Fruit fly (Drosophila melanogaster) whole organism, prepupa: ENCODE measurements around the gene CG6912.

Source experiments
- Blimp-1 ChIP-seq: fragments of 200-800 bp; sonication (Bioruptor generic); optimal IDR thresholded peaks from 3 replicates; lab custom pipeline; 2017; ENCODE audit warnings: missing biosample characterization, missing genetic modification characterization, mild to moderate bottlenecking, moderate library complexity, missing genetic modification reagents
- CG10669 ChIP-seq: fragments of 200-800 bp; sonication (Bioruptor generic); optimal IDR thresholded peaks from 3 replicates; lab custom pipeline; 2018; ENCODE audit warnings: missing biosample characterization, mild to moderate bottlenecking, missing genetic modification characterization, moderate library complexity
- CG11294 ChIP-seq: fragments of 200-800 bp; sonication (Bioruptor generic); IDR thresholded peaks from 2 replicates; pipeline ENCODE4 v1.3.6; 2022; ENCODE audit warnings: missing biosample characterization, missing genetic modification characterization
- CG11902 ChIP-seq: fragments of 200-800 bp; sonication (Bioruptor generic); optimal IDR thresholded peaks from 3 replicates; lab custom pipeline; 2016; ENCODE audit warnings: missing biosample characterization, missing genetic modification characterization
- CG15336 ChIP-seq: fragments of 200-800 bp; sonication (Bioruptor generic); IDR thresholded peaks from 2 replicates; pipeline ENCODE4 v1.3.6; 2022; ENCODE audit warnings: missing biosample characterization, missing genetic modification characterization
- CG16779 ChIP-seq: fragments of 200-800 bp; sonication (Bioruptor generic); optimal IDR thresholded peaks from 3 replicates; lab custom pipeline; 2017; ENCODE audit warnings: missing biosample characterization, mild to moderate bottlenecking, missing genetic modification characterization
- CG3032 ChIP-seq: fragments of 200-800 bp; optimal IDR thresholded peaks from 2 replicates; lab custom pipeline; 2019; ENCODE audit warnings: missing biosample characterization, mild to moderate bottlenecking, missing genetic modification characterization, moderate library complexity
- CG32006 ChIP-seq: fragments of 200-800 bp; sonication (Bioruptor generic); optimal IDR thresholded peaks from 3 replicates; lab custom pipeline; 2017; ENCODE audit warnings: missing biosample characterization, mild to moderate bottlenecking, missing genetic modification characterization
- CG34406 ChIP-seq: fragments of 200-800 bp; sonication (Bioruptor generic); optimal IDR thresholded peaks from 3 replicates; lab custom pipeline; 2016; ENCODE audit warnings: missing biosample characterization, missing genetic modification characterization
- CG3919 ChIP-seq: fragments of 200-800 bp; sonication (Bioruptor generic); optimal IDR thresholded peaks from 3 replicates; lab custom pipeline; 2016; ENCODE audit warnings: missing biosample characterization, missing genetic modification characterization
- CG6163 ChIP-seq: fragments of 200-800 bp; sonication (Bioruptor generic); IDR thresholded peaks from 3 replicates; pipeline ENCODE4 v1.3.6; 2022; ENCODE audit warnings: missing biosample characterization, missing genetic modification characterization
- CG6792 ChIP-seq: fragments of 200-800 bp; sonication (Bioruptor generic); optimal IDR thresholded peaks from 3 replicates; lab custom pipeline; 2016; ENCODE audit warnings: missing biosample characterization, missing genetic modification characterization
- CG6808 ChIP-seq: fragments of 200-800 bp; sonication (Bioruptor generic); optimal IDR thresholded peaks from 3 replicates; lab custom pipeline; 2017; ENCODE audit warnings: missing biosample characterization, missing genetic modification characterization, mild to moderate bottlenecking, moderate library complexity, missing genetic modification reagents
- CG7368 ChIP-seq: fragments of 200-800 bp; sonication (Bioruptor generic); optimal IDR thresholded peaks from 3 replicates; lab custom pipeline; 2016; ENCODE audit warnings: missing biosample characterization, missing genetic modification characterization
- CG8119 ChIP-seq: fragments of 200-800 bp; sonication (Bioruptor generic); IDR thresholded peaks from 3 replicates; pipeline ENCODE4 v1.3.6; 2022; ENCODE audit warnings: missing biosample characterization, missing genetic modification characterization
- CG8319 ChIP-seq: fragments of 200-800 bp; sonication (Bioruptor generic); optimal IDR thresholded peaks from 3 replicates; lab custom pipeline; 2016; ENCODE audit warnings: missing biosample characterization, missing genetic modification characterization
- CG8632 ChIP-seq: fragments of 200-800 bp; sonication (Bioruptor generic); optimal IDR thresholded peaks from 3 replicates; lab custom pipeline; 2016; ENCODE audit warnings: missing biosample characterization, missing genetic modification characterization
- CG9139 ChIP-seq: fragments of 200-800 bp; sonication (Bioruptor generic); optimal IDR thresholded peaks from 3 replicates; lab custom pipeline; 2017; ENCODE audit warnings: missing biosample characterization, mild to moderate bottlenecking, missing genetic modification characterization
- Eip75B ChIP-seq: fragments of 200-800 bp; sonication (Bioruptor generic); optimal IDR thresholded peaks from 3 replicates; lab custom pipeline; 2016; ENCODE audit warnings: missing biosample characterization, missing genetic modification characterization
- Eip78C ChIP-seq: fragments of 200-800 bp; sonication (Bioruptor generic); peaks from one replicate; lab custom pipeline; 2016; ENCODE audit warnings: missing biosample characterization, missing genetic modification characterization
- Ets21C ChIP-seq: fragments of 200-800 bp; sonication (Bioruptor generic); optimal IDR thresholded peaks from 3 replicates; lab custom pipeline; 2016; ENCODE audit warnings: missing biosample characterization, missing genetic modification characterization
- Ets96B ChIP-seq: fragments of 200-800 bp; optimal IDR thresholded peaks from 2 replicates; lab custom pipeline; 2019; ENCODE audit warnings: missing biosample characterization, mild to moderate bottlenecking, missing genetic modification characterization, moderate library complexity
- Gug ChIP-seq: fragments of 200-800 bp; sonication (Bioruptor generic); IDR thresholded peaks from 2 replicates; pipeline ENCODE4 v1.3.6; 2022; ENCODE audit warnings: missing biosample characterization, missing genetic modification characterization
- Hr39 ChIP-seq: fragments of 200-800 bp; sonication (Bioruptor generic); optimal IDR thresholded peaks from 2 replicates; lab custom pipeline; 2016; ENCODE audit warnings: missing biosample characterization, missing genetic modification characterization
- Hr4 ChIP-seq: fragments of 200-800 bp; sonication (Bioruptor generic); optimal IDR thresholded peaks from 3 replicates; lab custom pipeline; 2016; ENCODE audit warnings: missing biosample characterization, missing genetic modification characterization
- Lpt ChIP-seq: fragments of 200-800 bp; sonication (Bioruptor generic); optimal IDR thresholded peaks from 3 replicates; lab custom pipeline; 2016; ENCODE audit warnings: missing biosample characterization, missing genetic modification characterization
- Smox ChIP-seq: fragments of 200-800 bp; sonication (Bioruptor generic); optimal IDR thresholded peaks from 3 replicates; lab custom pipeline; 2016; ENCODE audit warnings: missing biosample characterization, missing genetic modification characterization
- Sox14 ChIP-seq: fragments of 200-800 bp; sonication (Bioruptor generic); optimal IDR thresholded peaks from 3 replicates; lab custom pipeline; 2016; ENCODE audit warnings: missing biosample characterization, missing genetic modification characterization
- achi ChIP-seq: fragments of 200-800 bp; sonication (Bioruptor generic); optimal IDR thresholded peaks from 3 replicates; lab custom pipeline; 2016; ENCODE audit warnings: missing biosample characterization, missing genetic modification characterization
- acj6 ChIP-seq: fragments of 200-800 bp; sonication (Bioruptor generic); optimal IDR thresholded peaks from 3 replicates; lab custom pipeline; 2016; ENCODE audit warnings: missing biosample characterization, missing genetic modification characterization
- dac ChIP-seq: fragments of 200-800 bp; sonication (Bioruptor generic); optimal IDR thresholded peaks from 2 replicates; lab custom pipeline; 2017; ENCODE audit warnings: missing biosample characterization, mild to moderate bottlenecking, missing genetic modification characterization
- dsx ChIP-seq: fragments of 200-800 bp; optimal IDR thresholded peaks from 3 replicates; lab custom pipeline; 2019; ENCODE audit warnings: missing biosample characterization, mild to moderate bottlenecking, missing genetic modification characterization, moderate library complexity; ENCODE audit not compliant: poor library complexity, severe bottlenecking
- eg ChIP-seq: fragments of 200-800 bp; sonication (Bioruptor generic); IDR thresholded peaks from 3 replicates; pipeline ENCODE4 v1.3.6; 2022; ENCODE audit warnings: missing biosample characterization, missing genetic modification characterization
- esn ChIP-seq: fragments of 200-800 bp; sonication (Bioruptor generic); optimal IDR thresholded peaks from 2 replicates; lab custom pipeline; 2016; ENCODE audit warnings: missing biosample characterization, mild to moderate bottlenecking, missing genetic modification characterization, moderate library complexity
- fd85E ChIP-seq: fragments of 200-800 bp; sonication (Bioruptor generic); optimal IDR thresholded peaks from 3 replicates; lab custom pipeline; 2016; ENCODE audit warnings: missing biosample characterization, missing genetic modification characterization
- fkh ChIP-seq: fragments of 200-800 bp; sonication (Bioruptor generic); optimal IDR thresholded peaks from 3 replicates; lab custom pipeline; 2017; ENCODE audit warnings: missing biosample characterization, mild to moderate bottlenecking, missing genetic modification characterization, moderate library complexity
- lz ChIP-seq: fragments of 200-800 bp; sonication (Bioruptor generic); optimal IDR thresholded peaks from 3 replicates; lab custom pipeline; 2016; ENCODE audit warnings: missing biosample characterization, missing genetic modification characterization
- net ChIP-seq: fragments of 200-800 bp; sonication (Bioruptor generic); optimal IDR thresholded peaks from 3 replicates; lab custom pipeline; 2016; ENCODE audit warnings: missing biosample characterization, missing genetic modification characterization
- pdm3 ChIP-seq: fragments of 200-800 bp; sonication (Bioruptor generic); optimal IDR thresholded peaks from 3 replicates; lab custom pipeline; 2016; ENCODE audit warnings: missing biosample characterization, missing genetic modification characterization
- salr ChIP-seq, 2 experiments: fragments of 200-800 bp; sonication (Bioruptor generic); optimal IDR thresholded peaks; 3 replicates each; lab custom pipeline; 2016 to 2018; ENCODE audit warnings: missing biosample characterization in 2 of 2, missing genetic modification characterization in 2 of 2, mild to moderate bottlenecking in 1 of 2
- spab ChIP-seq: fragments of 200-800 bp; sonication (Bioruptor generic); optimal IDR thresholded peaks from 2 replicates; lab custom pipeline; 2017; ENCODE audit warnings: missing biosample characterization, mild to moderate bottlenecking, missing genetic modification characterization, missing genetic modification reagents
- ss ChIP-seq, 2 experiments: fragments of 200-800 bp; sonication (Bioruptor generic); optimal IDR thresholded peaks; 2 replicates in 1 of 2; 3 replicates in 1 of 2; lab custom pipeline; 2017 to 2018; ENCODE audit warnings: mild to moderate bottlenecking in 2 of 2, missing biosample characterization in 2 of 2, missing genetic modification characterization in 2 of 2, moderate library complexity in 1 of 2
- svp ChIP-seq: fragments of 200-800 bp; sonication (Bioruptor generic); peaks from one replicate; lab custom pipeline; 2016; ENCODE audit warnings: missing biosample characterization, missing genetic modification characterization
- vri ChIP-seq: fragments of 200-800 bp; sonication (Bioruptor generic); optimal IDR thresholded peaks from 3 replicates; lab custom pipeline; 2016; ENCODE audit warnings: missing biosample characterization, mild to moderate bottlenecking, missing genetic modification characterization

Gene CG6912

DNA sequence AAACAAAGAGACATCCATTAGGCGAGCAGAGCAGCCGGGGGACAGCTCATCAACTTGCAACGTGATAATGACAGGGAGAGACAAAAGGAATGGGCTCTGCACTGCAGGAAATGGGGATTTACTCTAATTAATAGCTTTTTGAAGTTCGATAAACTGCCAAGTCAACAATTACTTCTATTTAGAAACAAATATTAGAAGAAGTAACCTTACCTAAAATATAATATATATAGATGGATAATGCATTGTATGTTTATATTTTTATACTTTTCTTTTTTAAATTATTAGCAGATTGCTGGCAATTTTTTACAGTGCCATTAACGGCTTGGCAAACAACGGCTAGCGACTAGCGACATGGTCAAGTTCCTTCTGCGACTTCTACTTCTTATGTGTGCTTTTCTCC, 23.2 kb downstream of the CG6912 start (continued):
- TF ChIP-seq spab (GFP tag; lab: Kevin White, UChicago) (no peak), CG9139 (GFP tag; lab: Kevin White, UChicago) (no peak), eg (peak; percentile 62; the same call in 1 of the 3 replicates), Gug (GFP tag; lab: Robert Waterston, UW) (peak; percentile 10; the same call in 1 of the 2 replicates), lz (GFP tag; lab: Kevin White, UChicago) (no peak), CG6163 (GFP tag; lab: Robert Waterston, UW) (peak; percentile 51; the same call in 1 of the 3 replicates), Lpt (peak; percentile 46), net (GFP tag; lab: Kevin White, UChicago) (peak; percentile 7), dac (GFP tag; lab: Kevin White, UChicago) (peak; percentile 15), Sox14 (GFP tag; lab: Kevin White, UChicago) (no peak), Ets21C (GFP tag; lab: Kevin White, UChicago) (no peak), CG6792 (GFP tag; lab: Kevin White, UChicago) (no peak), CG3032 (tag; lab: Kevin White, UChicago) (peak; percentile 32), dsx (no peak)
- TF ChIP-seq, all 60 proteins: peak for 20

DNA sequence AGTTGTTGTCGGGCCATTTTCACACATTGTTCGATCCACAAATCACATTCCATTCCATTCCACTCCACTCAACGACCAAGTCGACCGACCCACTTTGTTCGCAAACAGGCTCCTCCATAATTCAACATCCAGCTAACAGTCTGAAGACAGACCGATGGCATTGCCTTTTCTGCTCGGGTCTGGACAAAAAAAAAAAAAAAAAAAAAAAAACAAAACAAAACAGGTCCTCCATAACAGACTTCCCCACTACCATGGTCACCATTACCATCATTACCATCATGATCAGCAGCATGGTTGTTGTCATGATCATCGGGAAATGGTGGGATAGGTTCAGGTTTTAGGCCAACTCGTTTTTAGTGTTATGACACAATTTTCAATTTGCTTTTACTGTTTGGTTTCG, 24.6 kb downstream of the CG6912 start:
- TF ChIP-seq ss (GFP tag; optimal IDR thresholded peaks at IDR 0.05; lab: Kevin White, UChicago) (peak; percentile 67), spab (GFP tag; lab: Kevin White, UChicago) (peak; percentile 29), Eip78C (GFP tag; lab: Kevin White, UChicago) (peak; percentile 88), net (GFP tag; lab: Kevin White, UChicago) (peak; percentile 39), CG8632 (GFP tag; lab: Kevin White, UChicago) (peak; percentile 20), Ets21C (GFP tag; lab: Kevin White, UChicago) (no peak), fd85E (GFP tag; lab: Kevin White, UChicago) (no peak), CG3032 (tag; lab: Kevin White, UChicago) (peak; percentile 39), CG15336 (peak; percentile 57; the same call in 1 of the 2 replicates), CG7368 (GFP tag; lab: Kevin White, UChicago) (peak; percentile 9), CG6163 (GFP tag; lab: Robert Waterston, UW) (peak; percentile 88), achi (GFP tag; lab: Kevin White, UChicago) (no peak), CG11902 (GFP tag; lab: Kevin White, UChicago) (no peak), Lpt (peak; percentile 59), Ets96B (peak; percentile 38), CG8319 (GFP tag; lab: Kevin White, UChicago) (peak; percentile 15), CG16779 (tag; lab: Kevin White, UChicago) (peak; percentile 8), CG34406 (peak; percentile 26), Eip75B (GFP tag; lab: Kevin White, UChicago) (peak; percentile 80), pdm3 (peak; percentile 37), CG8119 (peak; percentile 75), eg (peak; percentile 57; the same call in 2 of the 3 replicates), CG32006 (GFP tag; lab: Kevin White, UChicago) (no peak), salr (GFP tag; optimal IDR thresholded peaks at IDR 0.05; lab: Kevin White, UChicago) (peak in 1 of 2 experiments; percentile 39), acj6 (GFP tag; lab: Kevin White, UChicago) (no peak), CG3919 (GFP tag; lab: Kevin White, UChicago) (peak; percentile 38), CG6808 (peak; percentile 50), vri (GFP tag; lab: Kevin White, UChicago) (peak; percentile 7), dsx (peak; percentile 68), CG9139 (GFP tag; lab: Kevin White, UChicago) (peak; percentile 7)

DNA sequence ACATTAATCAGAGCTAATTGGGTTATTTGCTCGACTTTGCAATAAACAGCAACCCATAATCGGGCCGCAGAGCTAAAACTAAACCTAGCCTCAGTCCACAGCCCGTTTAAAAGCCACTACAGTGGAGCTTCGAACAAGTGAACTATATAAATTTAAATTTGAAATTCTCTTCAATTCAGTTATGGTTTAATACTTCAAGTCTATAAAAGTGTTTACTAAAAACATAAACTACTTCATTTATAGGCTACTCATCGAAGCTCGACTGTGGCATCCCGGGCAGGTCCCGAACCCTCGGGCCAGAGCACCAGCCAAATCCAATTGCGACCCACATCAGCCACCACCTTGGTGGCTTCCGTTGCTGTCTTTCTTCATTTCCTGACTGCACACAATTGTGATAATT, 26.7 kb downstream of the CG6912 start:
- TF ChIP-seq CG7368 (GFP tag; lab: Kevin White, UChicago), result no peak
- no peak for TF ChIP-seq Eip75B (GFP tag; lab: Kevin White, UChicago)
- peak; percentile 66; the same call in 1 of the 3 replicates for TF ChIP-seq eg
- TF ChIP-seq CG8632 (GFP tag; lab: Kevin White, UChicago), result no peak
- TF ChIP-seq pdm3, result peak; percentile 30
- TF ChIP-seq CG10669 (GFP tag; lab: Kevin White, UChicago), result no peak
- TF ChIP-seq CG6163 (GFP tag; lab: Robert Waterston, UW), result peak; percentile 59; the same call in 2 of the 3 replicates
- no peak for TF ChIP-seq fkh (GFP tag; lab: Kevin White, UChicago)
- TF ChIP-seq CG9139 (GFP tag; lab: Kevin White, UChicago), result no peak
- no peak for TF ChIP-seq Blimp-1
- TF ChIP-seq vri (GFP tag; lab: Kevin White, UChicago), result no peak
- no peak for TF ChIP-seq CG8319 (GFP tag; lab: Kevin White, UChicago)
- peak; percentile 14 for TF ChIP-seq acj6 (GFP tag; lab: Kevin White, UChicago)
- TF ChIP-seq spab (GFP tag; lab: Kevin White, UChicago), result no peak
- TF ChIP-seq Hr4, result peak; percentile 56
- TF ChIP-seq Lpt, result no peak
- no peak for TF ChIP-seq Hr39 (GFP tag; lab: Kevin White, UChicago)
- TF ChIP-seq CG11294 (GFP tag; lab: Robert Waterston, UW), result no peak
- no peak for TF ChIP-seq Smox
- TF ChIP-seq achi (GFP tag; lab: Kevin White, UChicago), result peak; percentile 11
- peak; percentile 45 for TF ChIP-seq svp (GFP tag; lab: Kevin White, UChicago)
- no peak for TF ChIP-seq esn
- peak; percentile 67; the same call in 1 of the 2 replicates for TF ChIP-seq CG15336
- peak; percentile 13 for TF ChIP-seq CG3919 (GFP tag; lab: Kevin White, UChicago)
- TF ChIP-seq CG32006 (GFP tag; lab: Kevin White, UChicago), result peak; percentile 64
